Fruit fly (Drosophila melanogaster) whole organism, embryonic: Measurements from ENCODE around the gene CG11396.

Experiments used
- Ada2b ChIP-seq: fragments of 200-800 bp; sonication (Bioruptor generic); IDR thresholded peaks from 2 replicates; pipeline ENCODE4 v1.3.6; 2022; ENCODE audit warnings: missing biosample characterization, missing genetic modification characterization
- CG10147 ChIP-seq: fragments of 200-800 bp; sonication (Bioruptor generic); optimal IDR thresholded peaks from 2 replicates; lab custom pipeline; 2019; ENCODE audit warnings: missing biosample characterization, mild to moderate bottlenecking, missing genetic modification characterization, moderate library complexity
- CG10366 ChIP-seq: fragments of 200-800 bp; sonication (Bioruptor generic); IDR thresholded peaks from 2 replicates; pipeline ENCODE4 v1.3.6; 2022; ENCODE audit warnings: missing biosample characterization, missing genetic modification characterization
- CG10543 ChIP-seq: fragments of 200-800 bp; sonication (Bioruptor generic); optimal IDR thresholded peaks from 3 replicates; lab custom pipeline; 2017; ENCODE audit warnings: missing biosample characterization, mild to moderate bottlenecking, missing genetic modification characterization, moderate library complexity
- CG12236 ChIP-seq: fragments of 200-800 bp; sonication (Bioruptor generic); optimal IDR thresholded peaks from 2 replicates; lab custom pipeline; 2016; ENCODE audit warnings: missing biosample characterization, missing genetic modification characterization
- CG12299 ChIP-seq: fragments of 200-800 bp; sonication (Bioruptor generic); optimal IDR thresholded peaks from 2 replicates; lab custom pipeline; 2018; ENCODE audit warnings: missing biosample characterization, mild to moderate bottlenecking, missing genetic modification characterization
- CG12659 ChIP-seq: fragments of 200-800 bp; sonication (Bioruptor generic); optimal IDR thresholded peaks from 3 replicates; lab custom pipeline; 2017; ENCODE audit warnings: mild to moderate bottlenecking, missing biosample characterization, missing genetic modification reagents, missing genetic modification characterization
- CG14860 ChIP-seq: fragments of 200-800 bp; sonication (Bioruptor generic); IDR thresholded peaks from 3 replicates; pipeline ENCODE4 v1.3.6; 2022; ENCODE audit warnings: missing biosample characterization, missing genetic modification characterization; ENCODE audit not compliant: partially characterized antibody
- CG15269 ChIP-seq: fragments of 200-800 bp; sonication (Bioruptor generic); optimal IDR thresholded peaks from 2 replicates; lab custom pipeline; 2018; ENCODE audit warnings: missing biosample characterization, mild to moderate bottlenecking, missing genetic modification characterization, moderate library complexity
- CG15514 ChIP-seq: fragments of 200-800 bp; sonication (Bioruptor generic); optimal IDR thresholded peaks from 3 replicates; lab custom pipeline; 2017; ENCODE audit warnings: missing biosample characterization, missing genetic modification characterization, mild to moderate bottlenecking, moderate library complexity, missing genetic modification reagents
- CG1602 ChIP-seq: fragments of 200-800 bp; sonication (Bioruptor generic); optimal IDR thresholded peaks from 3 replicates; lab custom pipeline; 2016; ENCODE audit warnings: missing biosample characterization, missing genetic modification characterization
- CG16815 ChIP-seq: fragments of 200-800 bp; sonication (Bioruptor generic); optimal IDR thresholded peaks from 3 replicates; lab custom pipeline; 2017; ENCODE audit warnings: missing biosample characterization, mild to moderate bottlenecking, missing genetic modification characterization
- CG1792 ChIP-seq: fragments of 200-800 bp; sonication (Bioruptor generic); optimal IDR thresholded peaks from 2 replicates; lab custom pipeline; 2016; ENCODE audit warnings: missing biosample characterization, missing genetic modification characterization
- CG2889 ChIP-seq: fragments of 200-800 bp; sonication (Bioruptor generic); IDR thresholded peaks from 3 replicates; pipeline ENCODE4 v1.3.6; 2022; ENCODE audit warnings: missing biosample characterization, missing genetic modification characterization
- CG4360 ChIP-seq: fragments of 200-800 bp; sonication (Bioruptor generic); IDR thresholded peaks from 2 replicates; pipeline ENCODE4 v1.3.6; 2022; ENCODE audit warnings: missing biosample characterization, missing genetic modification characterization
- CG4617 ChIP-seq: fragments of 200-800 bp; sonication (Bioruptor generic); optimal IDR thresholded peaks from 3 replicates; lab custom pipeline; 2016; ENCODE audit warnings: missing biosample characterization, missing genetic modification characterization, borderline replicate concordance
- CG4707 ChIP-seq: fragments of 200-800 bp; sonication (Bioruptor generic); optimal IDR thresholded peaks from 2 replicates; lab custom pipeline; 2018; ENCODE audit warnings: missing biosample characterization, mild to moderate bottlenecking, missing genetic modification characterization, moderate library complexity
- CG7271 ChIP-seq: fragments of 200-800 bp; sonication (Bioruptor generic); optimal IDR thresholded peaks from 2 replicates; lab custom pipeline; 2018; ENCODE audit warnings: missing biosample characterization, mild to moderate bottlenecking, missing genetic modification characterization, moderate library complexity
- CG7786 ChIP-seq: fragments of 200-800 bp; sonication (Bioruptor generic); optimal IDR thresholded peaks from 2 replicates; lab custom pipeline; 2016; ENCODE audit warnings: missing biosample characterization, missing genetic modification characterization
- CG7839 ChIP-seq: fragments of 200-800 bp; sonication (Bioruptor generic); optimal IDR thresholded peaks from 3 replicates; lab custom pipeline; 2018; ENCODE audit warnings: missing biosample characterization, mild to moderate bottlenecking, missing genetic modification characterization, moderate library complexity
- CG8290 ChIP-seq, 3 experiments: fragments of 200-800 bp; sonication (Bioruptor generic); optimal IDR thresholded peaks; 2 replicates each; lab custom pipeline; 2016 to 2019; ENCODE audit warnings: missing biosample characterization in 3 of 3, missing genetic modification characterization in 3 of 3, mild to moderate bottlenecking in 2 of 3, moderate library complexity in 1 of 3
- Chrac-16 ChIP-seq: fragments of 200-800 bp; sonication (Bioruptor generic); optimal IDR thresholded peaks from 3 replicates; lab custom pipeline; 2016; ENCODE audit warnings: missing biosample characterization, missing genetic modification characterization
- Dip3 ChIP-seq: fragments of 200-800 bp; sonication (Bioruptor generic); optimal IDR thresholded peaks from 3 replicates; lab custom pipeline; 2016; ENCODE audit warnings: missing biosample characterization, missing genetic modification characterization
- Doc3 ChIP-seq: fragments of 200-800 bp; sonication (Bioruptor generic); IDR thresholded peaks from 3 replicates; pipeline ENCODE4 v1.3.6; 2022; ENCODE audit warnings: missing biosample characterization, missing genetic modification characterization; ENCODE audit not compliant: partially characterized antibody
- Dref ChIP-seq: fragments of 200-800 bp; sonication (Bioruptor generic); IDR thresholded peaks from 2 replicates; pipeline ENCODE4 v1.3.6; 2022; ENCODE audit warnings: missing biosample characterization, missing genetic modification characterization
- Drgx ChIP-seq: fragments of 200-800 bp; sonication (Bioruptor generic); IDR thresholded peaks from 2 replicates; pipeline ENCODE4 v1.3.6; 2022; ENCODE audit warnings: missing biosample characterization, missing genetic modification characterization
- E2f2 ChIP-seq: fragments of 200-800 bp; sonication (Bioruptor generic); IDR thresholded peaks from 2 replicates; pipeline ENCODE4 v1.3.6; 2022; ENCODE audit warnings: missing biosample characterization, missing genetic modification characterization
- Gug ChIP-seq: fragments of 200-800 bp; sonication (Bioruptor generic); IDR thresholded peaks from 4 replicates; pipeline ENCODE4 v1.3.6; 2022; ENCODE audit warnings: missing biosample characterization, missing genetic modification characterization
- Hmx ChIP-seq: fragments of 200-800 bp; sonication (Bioruptor generic); optimal IDR thresholded peaks from 2 replicates; lab custom pipeline; 2016; ENCODE audit warnings: missing biosample characterization, missing genetic modification characterization
- MESR4 ChIP-seq: fragments of 200-800 bp; sonication (Bioruptor generic); optimal IDR thresholded peaks from 2 replicates; lab custom pipeline; 2018; ENCODE audit warnings: missing biosample characterization, mild to moderate bottlenecking, missing genetic modification characterization, moderate library complexity
- Mad ChIP-seq: fragments of 200-800 bp; sonication (Bioruptor generic); optimal IDR thresholded peaks from 2 replicates; lab custom pipeline; 2016; ENCODE audit warnings: missing biosample characterization, missing genetic modification characterization
- Meics ChIP-seq: fragments of 200-800 bp; sonication (Bioruptor generic); optimal IDR thresholded peaks from 2 replicates; lab custom pipeline; 2017; ENCODE audit warnings: missing biosample characterization, mild to moderate bottlenecking, missing genetic modification characterization
- NK7.1 ChIP-seq: fragments of 200-800 bp; sonication (Bioruptor generic); optimal IDR thresholded peaks from 3 replicates; lab custom pipeline; 2016; ENCODE audit warnings: missing biosample characterization, missing genetic modification characterization
- Nf-YC ChIP-seq: fragments of 200-800 bp; optimal IDR thresholded peaks from 3 replicates; lab custom pipeline; 2019; ENCODE audit warnings: missing biosample characterization, mild to moderate bottlenecking, missing genetic modification characterization, moderate library complexity
- Sox100B ChIP-seq: fragments of 200-800 bp; sonication (Bioruptor generic); optimal IDR thresholded peaks from 3 replicates; lab custom pipeline; 2018; ENCODE audit warnings: missing biosample characterization, mild to moderate bottlenecking, missing genetic modification characterization
- Sry-β ChIP-seq: fragments of 200-800 bp; sonication (Bioruptor generic); optimal IDR thresholded peaks from 2 replicates; lab custom pipeline; 2018; ENCODE audit warnings: missing biosample characterization, mild to moderate bottlenecking, missing genetic modification characterization, moderate library complexity
- Ssrp ChIP-seq: fragments of 200-800 bp; sonication (Bioruptor generic); optimal IDR thresholded peaks from 2 replicates; lab custom pipeline; 2018; ENCODE audit warnings: missing biosample characterization, mild to moderate bottlenecking, missing genetic modification characterization, moderate library complexity
- bowl ChIP-seq: fragments of 200-800 bp; sonication (Bioruptor generic); IDR thresholded peaks from 2 replicates; pipeline ENCODE4 v1.3.6; 2022; ENCODE audit warnings: missing biosample characterization, missing genetic modification characterization
- cwo ChIP-seq: fragments of 200-800 bp; sonication (Bioruptor generic); optimal IDR thresholded peaks from 3 replicates; lab custom pipeline; 2017; ENCODE audit warnings: missing biosample characterization, missing genetic modification characterization, mild to moderate bottlenecking, moderate library complexity, missing genetic modification reagents
- dmrt99B ChIP-seq: fragments of 200-800 bp; sonication (Bioruptor generic); optimal IDR thresholded peaks from 2 replicates; lab custom pipeline; 2018; ENCODE audit warnings: missing biosample characterization, mild to moderate bottlenecking, missing genetic modification characterization, moderate library complexity
- kah ChIP-seq: fragments of 200-800 bp; sonication (Bioruptor generic); optimal IDR thresholded peaks from 2 replicates; lab custom pipeline; 2018; ENCODE audit warnings: missing biosample characterization, mild to moderate bottlenecking, missing genetic modification characterization
- ken ChIP-seq: fragments of 200-800 bp; sonication (Bioruptor generic); IDR thresholded peaks from 3 replicates; pipeline ENCODE4 v1.3.6; 2022; ENCODE audit warnings: missing biosample characterization, missing genetic modification characterization
- org-1 ChIP-seq: fragments of 200-800 bp; sonication (Bioruptor generic); optimal IDR thresholded peaks from 2 replicates; lab custom pipeline; 2017; ENCODE audit warnings: missing biosample characterization, missing genetic modification characterization
- tap ChIP-seq: fragments of 200-800 bp; optimal IDR thresholded peaks from 3 replicates; lab custom pipeline; 2019; ENCODE audit warnings: missing biosample characterization, mild to moderate bottlenecking, missing genetic modification characterization, moderate library complexity
- tup ChIP-seq: fragments of 200-800 bp; sonication (Bioruptor generic); optimal IDR thresholded peaks from 2 replicates; lab custom pipeline; 2016; ENCODE audit warnings: missing biosample characterization, mild to moderate bottlenecking, missing genetic modification characterization, moderate library complexity
- twi ChIP-seq: fragments of 200-800 bp; optimal IDR thresholded peaks from 2 replicates; lab custom pipeline; 2019; ENCODE audit warnings: missing biosample characterization, mild to moderate bottlenecking, missing genetic modification characterization, moderate library complexity
- tx ChIP-seq: fragments of 200-800 bp; sonication (Bioruptor generic); optimal IDR thresholded peaks from 2 replicates; lab custom pipeline; 2016; ENCODE audit warnings: missing biosample characterization, missing genetic modification characterization
- usp ChIP-seq: fragments of >200 bp; optimal IDR thresholded peaks from 2 replicates; lab custom pipeline; 2017; ENCODE audit warnings: missing biosample characterization, missing genetic modification characterization
- wek ChIP-seq: fragments of 200-800 bp; sonication (Bioruptor generic); optimal IDR thresholded peaks from 3 replicates; lab custom pipeline; 2018; ENCODE audit warnings: missing biosample characterization, mild to moderate bottlenecking, missing genetic modification characterization, moderate library complexity

Gene CG11396

DNA sequence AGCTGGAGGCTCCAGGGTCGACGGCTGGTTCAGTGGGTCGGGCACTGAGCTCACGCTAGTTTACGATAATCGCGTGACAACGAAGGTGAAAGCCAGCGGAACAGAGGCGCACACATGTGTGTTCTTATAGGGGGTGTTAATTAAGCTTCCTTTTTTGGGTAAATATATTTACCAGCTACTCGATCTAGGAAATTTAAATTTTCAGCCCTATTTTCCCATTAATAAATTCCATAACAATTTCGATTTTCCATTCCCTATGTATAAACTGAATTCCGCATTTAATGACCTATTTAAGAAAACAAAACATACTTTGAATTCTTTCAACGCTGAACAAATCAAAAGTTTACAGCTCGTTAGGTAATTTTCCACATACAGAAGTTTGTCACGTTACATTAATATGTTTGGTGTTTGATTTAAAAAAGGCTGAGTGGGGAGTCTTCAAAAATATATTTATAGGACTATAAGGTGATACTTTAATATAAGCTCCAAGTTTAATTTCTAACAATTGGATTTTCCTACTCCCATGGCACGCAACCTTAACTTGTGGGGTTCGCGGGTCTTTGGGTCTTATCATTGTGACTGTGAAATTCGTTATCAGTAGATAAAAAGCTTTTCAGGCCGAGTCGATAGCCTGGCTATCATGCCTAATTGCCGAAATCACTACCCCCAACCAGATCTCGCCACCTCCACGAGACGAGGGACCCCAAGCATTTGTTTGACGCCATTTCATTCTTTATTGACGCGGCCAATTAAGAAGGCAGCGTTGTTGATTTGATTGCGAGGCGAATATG lies 49.3 kb upstream of the CG11396 start, which contains the start of gene CG13255 (continued):
- TF ChIP-seq CG12299 (tag; lab: Kevin White, UChicago) (no peak), NK7.1 (GFP tag; lab: Kevin White, UChicago) (peak; percentile 9), CG16815 (GFP tag; lab: Kevin White, UChicago) (peak; percentile 29), cwo (peak; percentile 78), twi (tag; lab: Kevin White, UChicago) (peak; percentile 2), Meics (peak; percentile 71), kah (GFP tag; lab: Kevin White, UChicago) (no peak), Nf-YC (peak; percentile 21), bowl (GFP tag; lab: Robert Waterston, UW) (no peak), Dip3 (peak; percentile 57), Mad (GFP tag; lab: Kevin White, UChicago) (no peak), tap (tag; lab: Kevin White, UChicago) (no peak), MESR4 (GFP tag; lab: Kevin White, UChicago) (no peak), CG4707 (no peak), CG15514 (GFP tag; lab: Kevin White, UChicago) (peak; percentile 3), org-1 (GFP tag; lab: Kevin White, UChicago) (peak; percentile 59), CG4360 (GFP tag; lab: Robert Waterston, UW) (no peak), Drgx (GFP tag; lab: Robert Waterston, UW) (no peak), CG10366 (no peak), dmrt99B (tag; lab: Kevin White, UChicago) (peak; percentile 58), wek (GFP tag; lab: Kevin White, UChicago) (no peak), CG1792 (GFP tag; lab: Kevin White, UChicago) (peak; percentile 1), usp (GFP tag; lab: Kevin White, UChicago) (no peak), Dref (GFP tag; lab: Robert Waterston, UW) (no peak), CG4617 (GFP tag; lab: Kevin White, UChicago) (no peak), tx (GFP tag; lab: Kevin White, UChicago) (peak; percentile 13), Sox100B (peak; percentile 61), CG10543 (GFP tag; lab: Kevin White, UChicago) (peak; percentile 48), Hmx (GFP tag; lab: Kevin White, UChicago) (peak; percentile 48), CG10147 (GFP tag; lab: Kevin White, UChicago) (peak; percentile 51), CG12236 (GFP tag; lab: Kevin White, UChicago) (no peak), tup (GFP tag; lab: Kevin White, UChicago) (no peak), CG12659 (GFP tag; lab: Kevin White, UChicago) (peak; percentile 55), Gug (GFP tag; lab: Robert Waterston, UW) (no peak; the same call in 3 of the 4 replicates), CG2889 (GFP tag; lab: Robert Waterston, UW) (no peak), CG15269 (tag; lab: Kevin White, UChicago) (peak; percentile 67), CG7271 (tag; lab: Kevin White, UChicago) (no peak), Sry-β (GFP tag; lab: Kevin White, UChicago) (no peak), Chrac-16 (GFP tag; lab: Kevin White, UChicago) (peak; percentile 34), CG14860 (GFP tag; lab: Robert Waterston, UW) (no peak), CG1602 (GFP tag; lab: Kevin White, UChicago) (no peak), E2f2 (GFP tag; lab: Robert Waterston, UW) (no peak), Doc3 (GFP tag; lab: Robert Waterston, UW) (no peak), CG8290 (GFP tag; optimal IDR thresholded peaks at IDR 0.05; lab: Kevin White, UChicago) (no peak), CG8290 (tag; optimal IDR thresholded peaks at IDR 0.05; lab: Kevin White, UChicago) (no peak), ken (GFP tag; lab: Robert Waterston, UW) (no peak), CG7839 (tag; lab: Kevin White, UChicago) (peak; percentile 53), Ssrp (tag; lab: Kevin White, UChicago) (peak; percentile 0), CG7786 (GFP tag; lab: Kevin White, UChicago) (peak; percentile 45), Ada2b (GFP tag; lab: Robert Waterston, UW) (no peak)
